Worm (Caenorhabditis elegans) whole organism, young adult: Measurements from ENCODE around the gene Y69A2AR.31.
A peak's percentile ranks its signal among the peaks of the same experiment; 100 is the strongest.

Experiments
- B0261.1 ChIP-seq: sonication (generic microtip); optimal IDR thresholded peaks from 2 replicates; lab custom pipeline; 2016; ENCODE audit warnings: mild to moderate bottlenecking, missing genetic modification characterization, moderate library complexity, missing compliant biosample characterization
- F10E7.11 ChIP-seq: sonication (generic microtip); optimal IDR thresholded peaks from 2 replicates; lab custom pipeline; 2017; ENCODE audit warnings: mild to moderate bottlenecking, missing genetic modification characterization, moderate library complexity, missing compliant biosample characterization
- K12H6.12 ChIP-seq: fragments of 200-800 bp; sonication (Bioruptor generic); optimal IDR thresholded peaks from 2 replicates; lab custom pipeline; 2018; ENCODE audit warnings: mild to moderate bottlenecking, missing genetic modification characterization, missing compliant biosample characterization
- T07F8.4 ChIP-seq: sonication (generic microtip); optimal IDR thresholded peaks from 2 replicates; lab custom pipeline; 2016; ENCODE audit warnings: mild to moderate bottlenecking, missing genetic modification characterization, moderate library complexity, missing compliant biosample characterization
- T26A5.8 ChIP-seq: sonication (generic microtip); optimal IDR thresholded peaks from 2 replicates; lab custom pipeline; 2016; ENCODE audit warnings: missing genetic modification characterization, missing compliant biosample characterization
- Y56A3A.18 ChIP-seq: fragments of 200-800 bp; sonication (Bioruptor generic); IDR thresholded peaks from 2 replicates; pipeline ENCODE4 v1.3.6; 2022; ENCODE audit warnings: missing genetic modification reagents, missing genetic modification characterization, missing compliant biosample characterization
- atf-7 ChIP-seq: sonication (generic microtip); optimal IDR thresholded peaks from 2 replicates; lab custom pipeline; 2017; ENCODE audit warnings: mild to moderate bottlenecking, missing genetic modification characterization, missing compliant biosample characterization
- athp-1 ChIP-seq: sonication (generic microtip); optimal IDR thresholded peaks from 2 replicates; lab custom pipeline; 2017; ENCODE audit warnings: mild to moderate bottlenecking, missing genetic modification characterization, missing compliant biosample characterization
- attf-3 ChIP-seq: fragments of 200-800 bp; sonication (Bioruptor generic); conservative IDR thresholded peaks from 2 replicates; pipeline ENCODE4 v1.3.6; 2022; ENCODE audit warnings: missing genetic modification reagents, missing genetic modification characterization, missing compliant biosample characterization
- attf-5 ChIP-seq: fragments of 200-800 bp; sonication (Bioruptor generic); optimal IDR thresholded peaks from 2 replicates; lab custom pipeline; 2018; ENCODE audit warnings: mild to moderate bottlenecking, missing genetic modification characterization, missing compliant biosample characterization
- cebp-2 ChIP-seq: fragments of 200-800 bp; sonication (Bioruptor generic); IDR thresholded peaks from 2 replicates; pipeline ENCODE4 v1.3.6; 2022; ENCODE audit warnings: missing genetic modification characterization, missing compliant biosample characterization
- ceh-40 ChIP-seq: fragments of 200-800 bp; sonication (Bioruptor generic); IDR thresholded peaks from 2 replicates; pipeline ENCODE4 v1.3.6; 2022; ENCODE audit warnings: missing genetic modification characterization, missing compliant biosample characterization
- ceh-58 ChIP-seq: fragments of 200-800 bp; sonication (Bioruptor generic); IDR thresholded peaks from 2 replicates; pipeline ENCODE4 v1.3.6; 2022; ENCODE audit warnings: missing genetic modification characterization, missing compliant biosample characterization
- ceh-79 ChIP-seq: sonication (generic microtip); optimal IDR thresholded peaks from 2 replicates; lab custom pipeline; 2017; ENCODE audit warnings: mild to moderate bottlenecking, missing genetic modification characterization, missing compliant biosample characterization
- dox-1 ChIP-seq: fragments of 200-800 bp; sonication (Bioruptor generic); IDR thresholded peaks from 2 replicates; pipeline ENCODE4 v1.3.6; 2022; ENCODE audit warnings: missing genetic modification reagents, missing genetic modification characterization, missing compliant biosample characterization
- dpff-1 ChIP-seq: sonication (generic microtip); optimal IDR thresholded peaks from 2 replicates; lab custom pipeline; 2017; ENCODE audit warnings: mild to moderate bottlenecking, missing genetic modification characterization, missing compliant biosample characterization
- egl-18 ChIP-seq: fragments of 200-800 bp; sonication (Bioruptor generic); IDR thresholded peaks from 2 replicates; pipeline ENCODE4 v1.3.6; 2022; ENCODE audit warnings: missing genetic modification reagents, missing genetic modification characterization, missing compliant biosample characterization
- ekl-4 ChIP-seq: fragments of 200-800 bp; sonication (Bioruptor generic); IDR thresholded peaks from 2 replicates; pipeline ENCODE4 v1.3.6; 2022; ENCODE audit warnings: missing genetic modification reagents, missing genetic modification characterization, missing compliant biosample characterization
- hmg-1.2 ChIP-seq: fragments of 200-800 bp; sonication (Bioruptor generic); IDR thresholded peaks from 2 replicates; pipeline ENCODE4 v1.3.6; 2022; ENCODE audit warnings: missing genetic modification reagents, missing genetic modification characterization, missing compliant biosample characterization
- hmg-20 ChIP-seq: fragments of 200-800 bp; sonication (Bioruptor generic); IDR thresholded peaks from 2 replicates; pipeline ENCODE4 v1.3.6; 2022; ENCODE audit warnings: missing genetic modification reagents, missing genetic modification characterization, missing compliant biosample characterization
- hsf-1 ChIP-seq: fragments of 200-800 bp; sonication (Bioruptor generic); IDR thresholded peaks from 2 replicates; pipeline ENCODE4 v1.3.6; 2022; ENCODE audit warnings: missing genetic modification reagents, missing genetic modification characterization, missing compliant biosample characterization
- lag-1 ChIP-seq: fragments of 200-800 bp; sonication (Bioruptor generic); IDR thresholded peaks from 2 replicates; pipeline ENCODE4 v1.3.6; 2022; ENCODE audit warnings: missing genetic modification reagents, missing genetic modification characterization, missing compliant biosample characterization
- lin-26 ChIP-seq: fragments of 200-800 bp; sonication (Bioruptor generic); IDR thresholded peaks from 2 replicates; pipeline ENCODE4 v1.3.6; 2022; ENCODE audit warnings: missing genetic modification reagents, missing genetic modification characterization, missing compliant biosample characterization
- lsl-1 ChIP-seq: fragments of 200-800 bp; sonication (Bioruptor generic); optimal IDR thresholded peaks from 2 replicates; lab custom pipeline; 2018; ENCODE audit warnings: mild to moderate bottlenecking, missing genetic modification characterization, moderate library complexity, missing compliant biosample characterization
- madf-10 ChIP-seq: sonication (generic microtip); optimal IDR thresholded peaks from 2 replicates; lab custom pipeline; 2016; ENCODE audit warnings: mild to moderate bottlenecking, missing genetic modification characterization, missing compliant biosample characterization
- madf-3 ChIP-seq: fragments of 200-800 bp; sonication (Bioruptor generic); IDR thresholded peaks from 2 replicates; pipeline ENCODE4 v1.3.6; 2022; ENCODE audit warnings: missing genetic modification reagents, missing genetic modification characterization, missing compliant biosample characterization
- mxl-1 ChIP-seq: sonication (generic microtip); optimal IDR thresholded peaks from 2 replicates; lab custom pipeline; 2016; ENCODE audit warnings: missing genetic modification characterization, missing compliant biosample characterization
- nhr-179 ChIP-seq: sonication (generic microtip); optimal IDR thresholded peaks from 2 replicates; lab custom pipeline; 2016; ENCODE audit warnings: mild to moderate bottlenecking, missing genetic modification characterization, missing compliant biosample characterization
- nhr-80 ChIP-seq: sonication (generic microtip); optimal IDR thresholded peaks from 2 replicates; lab custom pipeline; 2016; ENCODE audit warnings: missing genetic modification characterization, missing compliant biosample characterization
- nhr-90 ChIP-seq: sonication (generic microtip); optimal IDR thresholded peaks from 2 replicates; lab custom pipeline; 2016; ENCODE audit warnings: missing genotype, mild to moderate bottlenecking, missing genetic modification characterization, missing compliant biosample characterization
- pbrm-1 ChIP-seq: fragments of 200-800 bp; sonication (Bioruptor generic); IDR thresholded peaks from 2 replicates; pipeline ENCODE4 v1.3.6; 2022; ENCODE audit warnings: missing genetic modification reagents, missing genetic modification characterization, missing compliant biosample characterization
- rec-8 ChIP-seq, 2 experiments: sonication (generic microtip); optimal IDR thresholded peaks; 2 replicates each; lab custom pipeline; 2016; ENCODE audit warnings: mild to moderate bottlenecking in 2 of 2, missing genetic modification characterization in 2 of 2, missing genetic modification reagents in 2 of 2, missing genotype in 2 of 2, missing biosample characterization in 1 of 2, missing compliant biosample characterization in 1 of 2, moderate library complexity in 1 of 2
- repo-1 ChIP-seq: sonication (generic microtip); optimal IDR thresholded peaks from 2 replicates; lab custom pipeline; 2017; ENCODE audit warnings: mild to moderate bottlenecking, missing genetic modification characterization, missing compliant biosample characterization
- rpc-1 ChIP-seq, 2 experiments: fragments of 150-350 bp in 1 of 2; sonication (generic microtip) in 1 of 2; optimal IDR thresholded peaks; 2 replicates each; lab custom pipeline; 2014 to 2018; ENCODE audit warnings: missing biosample characterization in 1 of 2, missing genetic modification characterization in 1 of 2, missing genetic modification reagents in 1 of 2, missing genotype in 1 of 2
- snpc-1.1 ChIP-seq: sonication (generic microtip); optimal IDR thresholded peaks from 2 replicates; lab custom pipeline; 2017; ENCODE audit warnings: missing genetic modification characterization, mild to moderate bottlenecking, missing compliant biosample characterization, antibody characterized with exemption, moderate library complexity, missing genotype, missing genetic modification reagents; ENCODE audit not compliant: insufficient read depth
- snpc-1.3 ChIP-seq: sonication (generic microtip); optimal IDR thresholded peaks from 2 replicates; lab custom pipeline; 2017; ENCODE audit warnings: missing genetic modification characterization, mild to moderate bottlenecking, missing compliant biosample characterization, antibody characterized with exemption, moderate library complexity, missing genotype, missing genetic modification reagents; ENCODE audit not compliant: insufficient read depth
- snpc-3.4 ChIP-seq: sonication (generic microtip); optimal IDR thresholded peaks from 2 replicates; lab custom pipeline; 2017; ENCODE audit warnings: missing genetic modification characterization, mild to moderate bottlenecking, missing compliant biosample characterization, antibody characterized with exemption, moderate library complexity, missing genotype, missing genetic modification reagents
- somi-1 ChIP-seq: fragments of 200-800 bp; sonication (Bioruptor generic); optimal IDR thresholded peaks from 2 replicates; lab custom pipeline; 2018; ENCODE audit warnings: mild to moderate bottlenecking, missing genetic modification characterization, missing compliant biosample characterization
- sptf-2 ChIP-seq: fragments of 200-800 bp; sonication (Bioruptor generic); optimal IDR thresholded peaks from 2 replicates; lab custom pipeline; 2018; ENCODE audit warnings: mild to moderate bottlenecking, missing genetic modification characterization, missing compliant biosample characterization
- tbx-9 ChIP-seq: sonication (generic microtip); optimal IDR thresholded peaks from 2 replicates; lab custom pipeline; 2016; ENCODE audit warnings: borderline replicate concordance, missing genetic modification characterization, inconsistent platforms, missing compliant biosample characterization
- tlf-1 ChIP-seq: fragments of 200-800 bp; sonication (Bioruptor generic); optimal IDR thresholded peaks from 2 replicates; lab custom pipeline; 2018; ENCODE audit warnings: mild to moderate bottlenecking, missing genetic modification characterization, missing compliant biosample characterization
- unc-62 ChIP-seq: fragments of 150-350 bp; optimal IDR thresholded peaks from 2 replicates; lab custom pipeline; 2014; ENCODE audit warnings: missing biosample characterization, missing genetic modification reagents, missing genetic modification characterization
- ztf-18 ChIP-seq: sonication (generic microtip); optimal IDR thresholded peaks from 2 replicates; lab custom pipeline; 2016; ENCODE audit warnings: missing genotype, mild to moderate bottlenecking, missing genetic modification characterization, missing compliant biosample characterization
- ztf-26 ChIP-seq: sonication (generic microtip); optimal IDR thresholded peaks from 2 replicates; lab custom pipeline; 2017; ENCODE audit warnings: missing genetic modification characterization, missing compliant biosample characterization
- ztf-6 ChIP-seq: fragments of 200-800 bp; sonication (Bioruptor generic); IDR thresholded peaks from 2 replicates; pipeline ENCODE4 v1.3.6; 2022; ENCODE audit warnings: missing genetic modification reagents, missing genetic modification characterization, missing compliant biosample characterization

Gene Y69A2AR.31

DNA sequence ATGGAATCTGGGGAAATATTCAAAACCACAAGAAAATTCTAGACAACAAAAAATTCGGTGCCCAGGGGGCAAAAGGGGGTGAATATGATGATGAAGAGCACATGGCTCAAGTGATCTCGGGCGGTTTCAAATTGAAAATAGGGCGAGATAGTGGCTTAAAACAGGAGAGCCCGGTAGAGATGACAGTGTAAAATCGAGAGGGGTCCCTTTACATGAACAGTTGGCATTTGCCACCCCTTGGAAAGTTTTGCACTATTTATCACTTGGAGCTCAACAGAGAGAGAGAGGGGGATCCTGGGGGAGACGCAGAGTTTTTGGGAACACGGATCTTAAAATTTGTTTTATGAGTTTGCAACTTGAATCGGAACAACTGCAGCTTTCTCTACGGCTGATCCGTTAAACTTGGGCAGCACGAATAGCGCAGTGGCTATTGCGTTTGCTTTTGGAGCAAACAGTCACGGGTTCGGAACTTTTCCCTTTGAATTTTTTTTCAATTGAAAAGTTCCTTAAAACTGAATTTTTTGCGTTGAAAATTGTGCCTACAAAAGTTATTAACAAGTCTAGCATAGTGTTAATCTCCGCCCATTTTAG, 1.7 kb upstream of the Y69A2AR.31 start (continued):
- TF ChIP-seq pbrm-1 (GFP tag; lab: Robert Waterston, UW) (no peak), snpc-1.3 (peak; percentile 44), rpc-1 (optimal IDR thresholded peaks at IDR 0.05; lab: Kevin White, UChicago) (peak; percentile 69), rpc-1 (tag; optimal IDR thresholded peaks at IDR 0.05; lab: Kevin White, UChicago) (peak; percentile 77), T07F8.4 (no peak), egl-18 (GFP tag; lab: Robert Waterston, UW) (0 out of 2 replicates have a peak, but pooled peaks have one; percentile 31), lsl-1 (peak; percentile 16), nhr-80 (no peak), ceh-79 (peak; percentile 23), T26A5.8 (tag; lab: Kevin White, UChicago) (peak; percentile 16), rec-8 (tag; optimal IDR thresholded peaks at IDR 0.05; lab: Kevin White, UChicago) (peak in 1 of 2 experiments; percentile 41), nhr-90 (tag; lab: Kevin White, UChicago) (peak; percentile 9), B0261.1 (tag; lab: Kevin White, UChicago) (peak; percentile 70), sptf-2 (GFP tag; lab: Kevin White, UChicago) (no peak), dox-1 (GFP tag; lab: Robert Waterston, UW) (peak; percentile 29; the same call in 1 of the 2 replicates), hmg-1.2 (GFP tag; lab: Robert Waterston, UW) (peak; percentile 59), repo-1 (tag; lab: Kevin White, UChicago) (peak; percentile 27), snpc-3.4 (tag; lab: Kevin White, UChicago) (peak; percentile 56), somi-1 (GFP tag; lab: Kevin White, UChicago) (peak; percentile 23), unc-62 (GFP tag; lab: Kevin White, UChicago) (no peak), snpc-1.1 (tag; lab: Kevin White, UChicago) (peak; percentile 3), madf-3 (0 out of 2 replicates have a peak, but pooled peaks have one; percentile 69), ekl-4 (GFP tag; lab: Robert Waterston, UW) (0 out of 2 replicates have a peak, but pooled peaks have one; percentile 16), ztf-18 (tag; lab: Kevin White, UChicago) (peak; percentile 31), athp-1 (tag; lab: Kevin White, UChicago) (peak; percentile 43), ztf-6 (no peak), lin-26 (GFP tag; lab: Robert Waterston, UW) (peak; percentile 84), cebp-2 (GFP tag; lab: Robert Waterston, UW) (peak; percentile 40; the same call in 1 of the 2 replicates), hmg-20 (GFP tag; lab: Robert Waterston, UW) (peak; percentile 19; the same call in 1 of the 2 replicates), F10E7.11 (tag; lab: Kevin White, UChicago) (no peak), ceh-58 (GFP tag; lab: Robert Waterston, UW) (0 out of 2 replicates have a peak, but pooled peaks have one; percentile 86), attf-3 (GFP tag; lab: Robert Waterston, UW) (no peak), dpff-1 (tag; lab: Kevin White, UChicago) (no peak), tbx-9 (tag; lab: Kevin White, UChicago) (no peak), mxl-1 (tag; lab: Kevin White, UChicago) (peak; percentile 21)

DNA sequence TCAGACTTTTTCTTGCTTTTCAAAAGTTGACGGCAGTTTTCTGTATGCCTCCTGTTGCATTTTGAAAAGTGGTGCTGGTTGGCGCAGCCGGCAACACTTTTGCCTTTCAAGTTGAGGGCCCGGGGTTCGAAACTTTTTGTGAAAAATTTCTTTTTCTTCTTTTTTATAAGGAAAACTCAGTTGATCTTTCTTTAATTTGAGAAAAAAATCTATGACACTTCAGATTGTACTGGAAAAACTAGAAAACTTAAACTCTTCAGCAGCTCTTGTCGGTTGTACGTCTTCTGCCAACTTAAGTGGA, 1.0 kb upstream of the Y69A2AR.31 start:
- TF ChIP-seq atf-7 (tag; lab: Kevin White, UChicago) (peak; percentile 6), tlf-1 (GFP tag; lab: Kevin White, UChicago) (peak; percentile 16), lin-26 (GFP tag; lab: Robert Waterston, UW) (peak; percentile 90), K12H6.12 (tag; lab: Kevin White, UChicago) (no peak), madf-10 (tag; lab: Kevin White, UChicago) (no peak), Y56A3A.18 (0 out of 2 replicates have a peak, but pooled peaks have one; percentile 8), ztf-26 (tag; lab: Kevin White, UChicago) (peak; percentile 25), T07F8.4 (peak; percentile 24), lag-1 (GFP tag; lab: Robert Waterston, UW) (no peak), ceh-40 (GFP tag; lab: Robert Waterston, UW) (no peak), nhr-179 (tag; lab: Kevin White, UChicago) (peak; percentile 13), athp-1 (tag; lab: Kevin White, UChicago) (peak; percentile 56), attf-5 (peak; percentile 46), T26A5.8 (tag; lab: Kevin White, UChicago) (peak; percentile 60), hsf-1 (GFP tag; lab: Robert Waterston, UW) (0 out of 2 replicates have a peak, but pooled peaks have one; percentile 33), snpc-3.4 (tag; lab: Kevin White, UChicago) (peak; percentile 72), cebp-2 (GFP tag; lab: Robert Waterston, UW) (0 out of 2 replicates have a peak, but pooled peaks have one; percentile 65), dox-1 (GFP tag; lab: Robert Waterston, UW) (peak; percentile 38; the same call in 1 of the 2 replicates)
